Fruit fly (Drosophila melanogaster) whole organism, embryonic: ENCODE measurements around the gene CG14881.

Experiments
- Aef1 ChIP-seq: fragments of 200-800 bp; sonication (Bioruptor generic); IDR thresholded peaks from 3 replicates; pipeline ENCODE4 v1.3.6; 2022; ENCODE audit warnings: missing biosample characterization, missing genetic modification characterization
- BEAF-32 ChIP-seq: fragments of 200-800 bp; sonication (Bioruptor generic); optimal IDR thresholded peaks from 3 replicates; lab custom pipeline; 2017; ENCODE audit warnings: missing biosample characterization, missing genetic modification characterization, mild to moderate bottlenecking, moderate library complexity, missing genetic modification reagents
- Bdp1 ChIP-seq: fragments of 200-800 bp; sonication (Bioruptor generic); optimal IDR thresholded peaks from 3 replicates; lab custom pipeline; 2016; ENCODE audit warnings: missing biosample characterization, missing genetic modification characterization
- CG10431 ChIP-seq: fragments of 200-800 bp; sonication (Bioruptor generic); optimal IDR thresholded peaks from 3 replicates; lab custom pipeline; 2018; ENCODE audit warnings: missing biosample characterization, mild to moderate bottlenecking, missing genetic modification characterization
- CG10565 ChIP-seq: fragments of 200-800 bp; sonication (Bioruptor generic); optimal IDR thresholded peaks from 3 replicates; lab custom pipeline; 2016; ENCODE audit warnings: missing biosample characterization, mild to moderate bottlenecking, missing genetic modification characterization
- CG12071 ChIP-seq: fragments of 200-800 bp; sonication (Bioruptor generic); optimal IDR thresholded peaks from 3 replicates; lab custom pipeline; 2018; ENCODE audit warnings: missing biosample characterization, mild to moderate bottlenecking, missing genetic modification characterization
- CG12236 ChIP-seq: fragments of 200-800 bp; sonication (Bioruptor generic); optimal IDR thresholded peaks from 2 replicates; lab custom pipeline; 2016; ENCODE audit warnings: missing biosample characterization, missing genetic modification characterization
- CG13123 ChIP-seq: fragments of 200-800 bp; sonication (Bioruptor generic); optimal IDR thresholded peaks from 2 replicates; lab custom pipeline; 2016; ENCODE audit warnings: missing biosample characterization, missing genetic modification characterization
- CG13287 ChIP-seq: fragments of 200-800 bp; sonication (Bioruptor generic); IDR thresholded peaks from 2 replicates; pipeline ENCODE4 v1.3.6; 2022; ENCODE audit warnings: missing biosample characterization, missing genetic modification characterization; ENCODE audit not compliant: partially characterized antibody
- CG13296 ChIP-seq: fragments of 200-800 bp; sonication (Bioruptor generic); optimal IDR thresholded peaks from 3 replicates; lab custom pipeline; 2018; ENCODE audit warnings: missing biosample characterization, mild to moderate bottlenecking, missing genetic modification characterization
- CG13424 ChIP-seq: fragments of 200-800 bp; sonication (Bioruptor generic); optimal IDR thresholded peaks from 2 replicates; lab custom pipeline; 2019; ENCODE audit warnings: missing biosample characterization, mild to moderate bottlenecking, missing genetic modification characterization, moderate library complexity
- CG17361 ChIP-seq: fragments of 200-800 bp; sonication (Bioruptor generic); IDR thresholded peaks from 3 replicates; pipeline ENCODE4 v1.3.6; 2022; ENCODE audit warnings: missing biosample characterization, missing genetic modification characterization
- CG17568 ChIP-seq: fragments of 200-800 bp; sonication (Bioruptor generic); optimal IDR thresholded peaks from 2 replicates; lab custom pipeline; 2018; ENCODE audit warnings: missing biosample characterization, mild to moderate bottlenecking, missing genetic modification characterization, moderate library complexity
- CG17829 ChIP-seq: fragments of 200-800 bp; optimal IDR thresholded peaks from 2 replicates; lab custom pipeline; 2019; ENCODE audit warnings: missing biosample characterization, mild to moderate bottlenecking, missing genetic modification characterization, moderate library complexity
- CG18262 ChIP-seq: fragments of 200-800 bp; optimal IDR thresholded peaks from 3 replicates; lab custom pipeline; 2019; ENCODE audit warnings: missing biosample characterization, mild to moderate bottlenecking, missing genetic modification characterization, moderate library complexity
- CG18764 ChIP-seq: fragments of 200-800 bp; sonication (Bioruptor generic); optimal IDR thresholded peaks from 3 replicates; lab custom pipeline; 2016; ENCODE audit warnings: missing biosample characterization, missing genetic modification characterization
- CG2712 ChIP-seq: fragments of 200-800 bp; optimal IDR thresholded peaks from 3 replicates; lab custom pipeline; 2019; ENCODE audit warnings: missing biosample characterization, mild to moderate bottlenecking, missing genetic modification characterization, moderate library complexity
- CG6791 ChIP-seq: fragments of 200-800 bp; sonication (Bioruptor generic); IDR thresholded peaks from 3 replicates; pipeline ENCODE4 v1.3.6; 2022; ENCODE audit warnings: missing biosample characterization, missing genetic modification characterization; ENCODE audit not compliant: partially characterized antibody
- CG8765 ChIP-seq: fragments of 200-800 bp; sonication (Bioruptor generic); IDR thresholded peaks from 2 replicates; pipeline ENCODE4 v1.3.6; 2022; ENCODE audit warnings: missing biosample characterization, missing genetic modification characterization
- CG8924 ChIP-seq: fragments of 200-800 bp; optimal IDR thresholded peaks from 3 replicates; lab custom pipeline; 2019; ENCODE audit warnings: missing biosample characterization, mild to moderate bottlenecking, missing genetic modification characterization, moderate library complexity
- CTCF ChIP-seq: fragments of 200-800 bp; sonication (Bioruptor generic); optimal IDR thresholded peaks from 2 replicates; lab custom pipeline; 2017; ENCODE audit warnings: missing biosample characterization, mild to moderate bottlenecking, missing genetic modification characterization, moderate library complexity
- Dad ChIP-seq: fragments of 200-800 bp; sonication (Bioruptor generic); optimal IDR thresholded peaks from 3 replicates; lab custom pipeline; 2016; ENCODE audit warnings: missing biosample characterization, missing genetic modification characterization
- E2f1 ChIP-seq: fragments of 200-800 bp; sonication (Bioruptor generic); IDR thresholded peaks from 2 replicates; pipeline ENCODE4 v1.3.6; 2022; ENCODE audit warnings: missing biosample characterization, missing genetic modification characterization
- HLH4C ChIP-seq: fragments of 200-800 bp; sonication (Bioruptor generic); IDR thresholded peaks from 3 replicates; pipeline ENCODE4 v1.3.6; 2022; ENCODE audit warnings: missing biosample characterization, missing genetic modification characterization; ENCODE audit not compliant: partially characterized antibody
- Lpt ChIP-seq: fragments of >200 bp; optimal IDR thresholded peaks from 2 replicates; lab custom pipeline; 2018; ENCODE audit warnings: missing biosample characterization, missing genetic modification characterization
- Oaz ChIP-seq: fragments of 200-800 bp; sonication (Bioruptor generic); IDR thresholded peaks from 2 replicates; pipeline ENCODE4 v1.3.6; 2022; ENCODE audit warnings: missing biosample characterization, missing genetic modification characterization
- Poxn ChIP-seq: fragments of 200-800 bp; sonication (Bioruptor generic); IDR thresholded peaks from 2 replicates; pipeline ENCODE4 v1.3.6; 2022; ENCODE audit warnings: missing biosample characterization, missing genetic modification characterization
- Ravus ChIP-seq: fragments of 200-800 bp; sonication (Bioruptor generic); IDR thresholded peaks from 2 replicates; pipeline ENCODE4 v1.3.6; 2022; ENCODE audit warnings: missing biosample characterization, missing genetic modification characterization
- Six4 ChIP-seq: fragments of 200-800 bp; sonication (Bioruptor generic); optimal IDR thresholded peaks from 2 replicates; lab custom pipeline; 2016; ENCODE audit warnings: missing biosample characterization, missing genetic modification characterization
- TFAM ChIP-seq: fragments of 200-800 bp; sonication (Bioruptor generic); optimal IDR thresholded peaks from 2 replicates; lab custom pipeline; 2017; ENCODE audit warnings: missing biosample characterization, missing genetic modification characterization, inconsistent platforms
- Tbp ChIP-seq: fragments of >200 bp; optimal IDR thresholded peaks from 2 replicates; lab custom pipeline; 2018; ENCODE audit warnings: missing biosample characterization, missing genetic modification characterization
- Xbp1 ChIP-seq: fragments of 200-800 bp; sonication (Bioruptor generic); optimal IDR thresholded peaks from 3 replicates; lab custom pipeline; 2016; ENCODE audit warnings: missing biosample characterization, mild to moderate bottlenecking, missing genetic modification characterization
- al ChIP-seq: fragments of 200-800 bp; sonication (Bioruptor generic); IDR thresholded peaks from 2 replicates; pipeline ENCODE4 v1.3.6; 2022; ENCODE audit warnings: missing biosample characterization, missing genetic modification characterization
- bsh ChIP-seq, 2 experiments: fragments of 200-800 bp; sonication (Bioruptor generic); optimal IDR thresholded peaks; 2 replicates each; lab custom pipeline; 2017 to 2018; ENCODE audit warnings: mild to moderate bottlenecking in 2 of 2, missing biosample characterization in 2 of 2, missing genetic modification characterization in 2 of 2, moderate library complexity in 1 of 2
- cad ChIP-seq: fragments of >200 bp; optimal IDR thresholded peaks from 2 replicates; lab custom pipeline; 2017; ENCODE audit warnings: missing biosample characterization, missing genetic modification characterization
- dan ChIP-seq: fragments of 200-800 bp; sonication (Bioruptor generic); IDR thresholded peaks from 2 replicates; pipeline ENCODE4 v1.3.6; 2022; ENCODE audit warnings: missing biosample characterization, missing genetic modification characterization
- danr ChIP-seq: fragments of 200-800 bp; sonication (Bioruptor generic); IDR thresholded peaks from 2 replicates; pipeline ENCODE4 v1.3.6; 2022; ENCODE audit warnings: missing biosample characterization, missing genetic modification characterization
- dimm ChIP-seq: fragments of 200-800 bp; sonication (Bioruptor generic); IDR thresholded peaks from 2 replicates; pipeline ENCODE4 v1.3.6; 2022; ENCODE audit warnings: missing biosample characterization, missing genetic modification characterization
- dm ChIP-seq: fragments of 200-800 bp; sonication (Bioruptor generic); optimal IDR thresholded peaks from 3 replicates; lab custom pipeline; 2016; ENCODE audit warnings: missing biosample characterization, missing genetic modification characterization
- fd102C ChIP-seq: fragments of 200-800 bp; sonication (Bioruptor generic); optimal IDR thresholded peaks from 2 replicates; lab custom pipeline; 2018; ENCODE audit warnings: missing biosample characterization, mild to moderate bottlenecking, missing genetic modification characterization, moderate library complexity
- insv ChIP-seq, 2 experiments: fragments of 200-800 bp; sonication (Bioruptor generic); optimal IDR thresholded peaks; 3 replicates each; lab custom pipeline; 2016 to 2018; ENCODE audit warnings: missing biosample characterization in 2 of 2, missing genetic modification characterization in 2 of 2
- jumu ChIP-seq: fragments of 200-800 bp; sonication (Bioruptor generic); optimal IDR thresholded peaks from 3 replicates; lab custom pipeline; 2016; ENCODE audit warnings: missing biosample characterization, missing genetic modification characterization
- lbe ChIP-seq: fragments of 200-800 bp; sonication (Bioruptor generic); optimal IDR thresholded peaks from 2 replicates; lab custom pipeline; 2016; ENCODE audit warnings: missing biosample characterization, mild to moderate bottlenecking, missing genetic modification characterization
- pho ChIP-seq: fragments of 200-800 bp; sonication (Bioruptor generic); optimal IDR thresholded peaks from 2 replicates; lab custom pipeline; 2016; ENCODE audit warnings: missing biosample characterization, missing genetic modification characterization
- pnt ChIP-seq: fragments of 200-800 bp; sonication (Bioruptor generic); optimal IDR thresholded peaks from 3 replicates; lab custom pipeline; 2016; ENCODE audit warnings: missing biosample characterization, missing genetic modification characterization
- pum ChIP-seq: fragments of 200-800 bp; sonication (Bioruptor generic); optimal IDR thresholded peaks from 2 replicates; lab custom pipeline; 2016; ENCODE audit warnings: missing biosample characterization, missing genetic modification characterization
- scrt ChIP-seq: fragments of 200-800 bp; sonication (Bioruptor generic); optimal IDR thresholded peaks from 2 replicates; lab custom pipeline; 2018; ENCODE audit warnings: missing biosample characterization, mild to moderate bottlenecking, missing genetic modification characterization, moderate library complexity
- shn ChIP-seq: fragments of 200-800 bp; sonication (Bioruptor generic); optimal IDR thresholded peaks from 3 replicates; lab custom pipeline; 2016; ENCODE audit warnings: missing biosample characterization, missing genetic modification characterization
- sisA ChIP-seq: fragments of 200-800 bp; sonication (Bioruptor generic); IDR thresholded peaks from 2 replicates; pipeline ENCODE4 v1.3.6; 2022; ENCODE audit warnings: missing biosample characterization, missing genetic modification characterization
- stwl ChIP-seq: fragments of 200-800 bp; sonication (Bioruptor generic); optimal IDR thresholded peaks from 3 replicates; lab custom pipeline; 2018; ENCODE audit warnings: missing biosample characterization, mild to moderate bottlenecking, missing genetic modification characterization, moderate library complexity
- tna ChIP-seq: fragments of 200-800 bp; sonication (Bioruptor generic); IDR thresholded peaks from 2 replicates; pipeline ENCODE4 v1.3.6; 2022; ENCODE audit warnings: missing biosample characterization, missing genetic modification characterization; ENCODE audit not compliant: partially characterized antibody
- tx ChIP-seq: fragments of 200-800 bp; sonication (Bioruptor generic); optimal IDR thresholded peaks from 2 replicates; lab custom pipeline; 2016; ENCODE audit warnings: missing biosample characterization, missing genetic modification characterization

CG14881 gene

dm6 chr3R:16442937-16443336, 8.2 kb downstream of the CG14881 start, which contains the start of the genes Ttc1 and CG14882 (continued):
- TF ChIP-seq CG10565, result no peak
- peak in 1 of 2 experiments; percentile 28 for TF ChIP-seq insv (GFP tag; optimal IDR thresholded peaks at IDR 0.05; lab: Kevin White, UChicago)
- peak; percentile 64; the same call in 1 of the 3 replicates for TF ChIP-seq CG6791 (GFP tag; lab: Robert Waterston, UW)
- TF ChIP-seq Bdp1 (GFP tag; lab: Kevin White, UChicago), result peak; percentile 73
- TF ChIP-seq pho (GFP tag; lab: Kevin White, UChicago), result peak; percentile 90
- TF ChIP-seq dan (GFP tag; lab: Robert Waterston, UW), result no peak
- TF ChIP-seq CG18262 (tag; lab: Kevin White, UChicago), result peak; percentile 81
- TF ChIP-seq TFAM (GFP tag; lab: Kevin White, UChicago), result peak; percentile 1
- no peak for TF ChIP-seq Lpt (GFP tag; lab: Kevin White, UChicago)
- TF ChIP-seq CG2712 (tag; lab: Kevin White, UChicago), result peak; percentile 80
- peak; percentile 71 for TF ChIP-seq CG12236 (GFP tag; lab: Kevin White, UChicago)
- peak; percentile 59 for TF ChIP-seq al (GFP tag; lab: Robert Waterston, UW)
- peak; percentile 35; the same call in 1 of the 2 replicates for TF ChIP-seq Ravus (GFP tag; lab: Robert Waterston, UW)
- peak; percentile 40 for TF ChIP-seq CG10431 (GFP tag; lab: Kevin White, UChicago)
- no peak; the same call in 1 of the 2 replicates for TF ChIP-seq danr (GFP tag; lab: Robert Waterston, UW)
- no peak for TF ChIP-seq CG8765 (GFP tag; lab: Robert Waterston, UW)
- peak; percentile 73 for TF ChIP-seq lbe (GFP tag; lab: Kevin White, UChicago)
- TF ChIP-seq sisA, result peak; percentile 53; the same call in 1 of the 2 replicates
- peak; percentile 71 for TF ChIP-seq CG13287
- peak; percentile 45 to 90 for TF ChIP-seq bsh (GFP tag; optimal IDR thresholded peaks at IDR 0.05; lab: Kevin White, UChicago)
- TF ChIP-seq tna (GFP tag; lab: Robert Waterston, UW), result peak; percentile 45; the same call in 1 of the 2 replicates
- TF ChIP-seq tx (GFP tag; lab: Kevin White, UChicago), result peak; percentile 86
- peak; percentile 73 for TF ChIP-seq pnt (GFP tag; lab: Kevin White, UChicago)
- TF ChIP-seq dm (GFP tag; lab: Kevin White, UChicago), result peak; percentile 67
- peak; percentile 56; the same call in 2 of the 3 replicates for TF ChIP-seq HLH4C (GFP tag; lab: Robert Waterston, UW)
- TF ChIP-seq CG12071 (GFP tag; lab: Kevin White, UChicago), result no peak
- peak; percentile 79 for TF ChIP-seq CG8924 (tag; lab: Kevin White, UChicago)
- TF ChIP-seq Poxn, result peak; percentile 76
- TF ChIP-seq Six4, result peak; percentile 74
- peak; percentile 76 for TF ChIP-seq Aef1 (GFP tag; lab: Robert Waterston, UW)
- TF ChIP-seq stwl (tag; lab: Kevin White, UChicago), result peak; percentile 91
- peak; percentile 78 for TF ChIP-seq shn (GFP tag; lab: Kevin White, UChicago)
- TF ChIP-seq Dad (GFP tag; lab: Kevin White, UChicago), result peak; percentile 89
- peak; percentile 85 for TF ChIP-seq dimm
- peak; percentile 83 for TF ChIP-seq jumu (GFP tag; lab: Kevin White, UChicago)
- TF ChIP-seq cad (GFP tag; lab: Kevin White, UChicago), result no peak
- TF ChIP-seq fd102C (GFP tag; lab: Kevin White, UChicago), result no peak
- TF ChIP-seq Xbp1 (GFP tag; lab: Kevin White, UChicago), result peak; percentile 90
- peak; percentile 83 for TF ChIP-seq CG13296 (GFP tag; lab: Kevin White, UChicago)
- peak; percentile 82 for TF ChIP-seq Oaz (GFP tag; lab: Robert Waterston, UW)
- TF ChIP-seq CG13424 (tag; lab: Kevin White, UChicago), result peak; percentile 84
- peak; percentile 84 for TF ChIP-seq CG17829 (tag; lab: Kevin White, UChicago)
- TF ChIP-seq BEAF-32 (GFP tag; lab: Kevin White, UChicago), result peak; percentile 56
- TF ChIP-seq Tbp, result no peak
- TF ChIP-seq CG17361 (GFP tag; lab: Robert Waterston, UW), result peak; percentile 75; the same call in 2 of the 3 replicates
- TF ChIP-seq CG17568 (GFP tag; lab: Kevin White, UChicago), result no peak
- TF ChIP-seq E2f1 (GFP tag; lab: Robert Waterston, UW), result peak; percentile 70
- peak; percentile 71 for TF ChIP-seq CG18764 (GFP tag; lab: Kevin White, UChicago)
- TF ChIP-seq pum (GFP tag; lab: Kevin White, UChicago), result peak; percentile 85
- peak; percentile 84 for TF ChIP-seq CG13123 (GFP tag; lab: Kevin White, UChicago)
- TF ChIP-seq scrt (GFP tag; lab: Kevin White, UChicago), result peak; percentile 15
- no peak for TF ChIP-seq CTCF (GFP tag; lab: Kevin White, UChicago)
